Fruit fly (Drosophila melanogaster) whole organism, wandering third instar larva: ENCODE data around the gene Sirt7.
A peak's percentile ranks its signal among the peaks of the same experiment; 100 is the strongest.

Experiments
- Abd-B ChIP-seq: fragments of >200 bp; optimal IDR thresholded peaks from 2 replicates; lab custom pipeline; 2017; ENCODE audit warnings: missing biosample characterization, missing genetic modification characterization
- CG32264 ChIP-seq: fragments of 200-800 bp; sonication (Bioruptor generic); optimal IDR thresholded peaks from 2 replicates; lab custom pipeline; 2016; ENCODE audit warnings: missing biosample characterization, missing genetic modification characterization
- CG9705 ChIP-seq: fragments of 200-800 bp; sonication (Bioruptor generic); optimal IDR thresholded peaks from 2 replicates; lab custom pipeline; 2018; ENCODE audit warnings: missing biosample characterization, mild to moderate bottlenecking, missing genetic modification characterization
- CrebA ChIP-seq: fragments of 200-800 bp; sonication (Bioruptor generic); optimal IDR thresholded peaks from 2 replicates; lab custom pipeline; 2016; ENCODE audit warnings: missing biosample characterization, mild to moderate bottlenecking, missing genetic modification characterization, borderline replicate concordance
- Dfd ChIP-seq: fragments of >200 bp; optimal IDR thresholded peaks from 2 replicates; lab custom pipeline; 2017; ENCODE audit warnings: missing biosample characterization, missing genetic modification characterization
- Dif ChIP-seq: fragments of 200-275, 200-300 bp; sonication (Bioruptor generic); optimal IDR thresholded peaks from 2 replicates; lab custom pipeline; 2018; ENCODE audit warnings: missing biosample characterization, missing genetic modification characterization; ENCODE audit not compliant: partially characterized antibody
- GATAd ChIP-seq: sonication (Bioruptor generic); optimal IDR thresholded peaks from 2 replicates; lab custom pipeline; 2016; ENCODE audit warnings: missing biosample characterization, missing genetic modification characterization
- HLH106 ChIP-seq: fragments of 200-800 bp; optimal IDR thresholded peaks from 3 replicates; lab custom pipeline; 2019; ENCODE audit warnings: missing biosample characterization, mild to moderate bottlenecking, missing genetic modification characterization, moderate library complexity
- Hnf4 ChIP-seq: fragments of 200-800 bp; sonication (Bioruptor generic); optimal IDR thresholded peaks from 2 replicates; lab custom pipeline; 2016; ENCODE audit warnings: missing biosample characterization, mild to moderate bottlenecking, missing genetic modification characterization
- Hr78 ChIP-seq: fragments of >200 bp; optimal IDR thresholded peaks from 2 replicates; lab custom pipeline; 2017; ENCODE audit warnings: missing biosample characterization, missing genetic modification characterization
- Hr83 ChIP-seq: fragments of 200-300 bp; sonication (Bioruptor generic); optimal IDR thresholded peaks from 2 replicates; lab custom pipeline; 2016; ENCODE audit warnings: missing biosample characterization, mild to moderate bottlenecking, missing genetic modification characterization, moderate library complexity; ENCODE audit not compliant: poor library complexity, severe bottlenecking
- Jra ChIP-seq: sonication (Bioruptor generic); optimal IDR thresholded peaks from 2 replicates; lab custom pipeline; 2016; ENCODE audit warnings: missing biosample characterization, missing genetic modification characterization
- Mio ChIP-seq: sonication (Bioruptor generic); optimal IDR thresholded peaks from 2 replicates; lab custom pipeline; 2016; ENCODE audit warnings: missing biosample characterization, missing genetic modification characterization
- Myc ChIP-seq: fragments of >200 bp; optimal IDR thresholded peaks from 2 replicates; lab custom pipeline; 2017
- N ChIP-seq: fragments of >200 bp; optimal IDR thresholded peaks from 2 replicates; lab custom pipeline; 2018; ENCODE audit warnings: missing biosample characterization, missing external identifiers, missing genetic modification characterization
- OdsH ChIP-seq: fragments of 200-800 bp; sonication (Bioruptor generic); optimal IDR thresholded peaks from 2 replicates; lab custom pipeline; 2016; ENCODE audit warnings: missing biosample characterization, mild to moderate bottlenecking, missing genetic modification characterization
- Rel ChIP-seq, 2 experiments: fragments of 200-800 bp; sonication (Bioruptor generic) in 1 of 2; optimal IDR thresholded peaks; 2 replicates in 1 of 2; 3 replicates in 1 of 2; lab custom pipeline; 2016 to 2019; ENCODE audit warnings: mild to moderate bottlenecking in 2 of 2, missing biosample characterization in 2 of 2, missing genetic modification characterization in 2 of 2, moderate library complexity in 1 of 2
- Sp1 ChIP-seq: fragments of 200-800 bp; sonication (Bioruptor generic); optimal IDR thresholded peaks from 3 replicates; lab custom pipeline; 2019; ENCODE audit warnings: missing biosample characterization, mild to moderate bottlenecking, missing genetic modification characterization, moderate library complexity
- Vsx2 ChIP-seq: fragments of 200-300, 225-300 bp; sonication (Bioruptor generic); optimal IDR thresholded peaks from 2 replicates; lab custom pipeline; 2018; ENCODE audit warnings: missing biosample characterization, missing genetic modification characterization; ENCODE audit not compliant: partially characterized antibody
- br ChIP-seq: fragments of 200-800 bp; sonication (Bioruptor generic); optimal IDR thresholded peaks from 2 replicates; lab custom pipeline; 2016; ENCODE audit warnings: missing biosample characterization, missing genetic modification characterization
- brk ChIP-seq: fragments of 200-800 bp; sonication (Bioruptor generic); optimal IDR thresholded peaks from 2 replicates; lab custom pipeline; 2016; ENCODE audit warnings: missing biosample characterization, mild to moderate bottlenecking, missing genetic modification characterization
- dl ChIP-seq, 2 experiments: fragments of 175-275, 200-275 bp in 1 of 2; fragments of 200-275 bp in 1 of 2; sonication (Bioruptor generic); optimal IDR thresholded peaks; lab custom pipeline; 2018; ENCODE audit warnings: mild to moderate bottlenecking in 2 of 2, missing biosample characterization in 2 of 2, missing genetic modification characterization in 2 of 2, moderate library complexity in 2 of 2; ENCODE audit not compliant: partially characterized antibody in 2 of 2, insufficient read depth in 1 of 2
- dmrt93B ChIP-seq: fragments of 200-800 bp; sonication (Bioruptor generic); optimal IDR thresholded peaks from 2 replicates; lab custom pipeline; 2018; ENCODE audit warnings: missing biosample characterization, mild to moderate bottlenecking, missing genetic modification characterization
- dsf ChIP-seq: sonication (Bioruptor generic); optimal IDR thresholded peaks from 2 replicates; lab custom pipeline; 2016; ENCODE audit warnings: missing biosample characterization, missing genetic modification characterization, borderline replicate concordance
- ey ChIP-seq: fragments of 200-800 bp; sonication (Bioruptor generic); optimal IDR thresholded peaks from 2 replicates; lab custom pipeline; 2016; ENCODE audit warnings: missing biosample characterization, missing genetic modification characterization
- foxo ChIP-seq, 2 experiments: fragments of 200-800 bp; sonication (Bioruptor generic); optimal IDR thresholded peaks; 2 replicates in 1 of 2; 3 replicates in 1 of 2; lab custom pipeline; 2016 to 2017; ENCODE audit warnings: missing biosample characterization in 2 of 2, missing genetic modification characterization in 2 of 2
- fru ChIP-seq: fragments of 200-800 bp; sonication (Bioruptor generic); optimal IDR thresholded peaks from 3 replicates; lab custom pipeline; 2016; ENCODE audit warnings: missing biosample characterization, mild to moderate bottlenecking, missing genetic modification characterization
- h ChIP-seq: fragments of 200-800 bp; sonication (Bioruptor generic); optimal IDR thresholded peaks from 3 replicates; lab custom pipeline; 2016; ENCODE audit warnings: missing biosample characterization, mild to moderate bottlenecking, missing genetic modification characterization
- jim ChIP-seq: fragments of 175-275, 200-325 bp; sonication (Bioruptor generic); optimal IDR thresholded peaks from 2 replicates; lab custom pipeline; 2016; ENCODE audit warnings: missing biosample characterization, mild to moderate bottlenecking, missing genetic modification characterization
- lola ChIP-seq: fragments of >200 bp; optimal IDR thresholded peaks from 2 replicates; lab custom pipeline; 2017; ENCODE audit warnings: missing biosample characterization, missing genetic modification characterization
- pan ChIP-seq: fragments of >200 bp; optimal IDR thresholded peaks from 2 replicates; lab custom pipeline; 2017
- psq ChIP-seq: fragments of 200-800 bp; sonication (Bioruptor generic); optimal IDR thresholded peaks from 3 replicates; lab custom pipeline; 2017; ENCODE audit warnings: missing biosample characterization, mild to moderate bottlenecking, missing genetic modification characterization, moderate library complexity
- rgr ChIP-seq: fragments of 200-800 bp; sonication (Bioruptor generic); optimal IDR thresholded peaks from 3 replicates; lab custom pipeline; 2016; ENCODE audit warnings: missing biosample characterization, mild to moderate bottlenecking, missing genetic modification characterization
- sage ChIP-seq: fragments of 200-800 bp; sonication (Bioruptor generic); optimal IDR thresholded peaks from 2 replicates; lab custom pipeline; 2016; ENCODE audit warnings: missing biosample characterization, mild to moderate bottlenecking, missing genetic modification characterization
- sv ChIP-seq: fragments of 200-800 bp; sonication (Bioruptor generic); optimal IDR thresholded peaks from 3 replicates; lab custom pipeline; 2016; ENCODE audit warnings: missing biosample characterization, missing genetic modification characterization
- tai ChIP-seq: sonication (Bioruptor generic); optimal IDR thresholded peaks from 2 replicates; lab custom pipeline; 2016; ENCODE audit warnings: missing biosample characterization, missing genetic modification characterization
- usp ChIP-seq: fragments of >200 bp; optimal IDR thresholded peaks from 2 replicates; lab custom pipeline; 2017; ENCODE audit warnings: missing biosample characterization, missing genetic modification characterization
- woc ChIP-seq: sonication (Bioruptor generic); optimal IDR thresholded peaks from 2 replicates; lab custom pipeline; 2016; ENCODE audit warnings: missing biosample characterization, mild to moderate bottlenecking, missing genetic modification characterization

Gene Sirt7

dm6 chr3R:29064682-29065100, 9.0 kb downstream of the Sirt7 start:
- no peak for TF ChIP-seq Jra (GFP tag; lab: Kevin White, UChicago)
- no peak for TF ChIP-seq CrebA
- TF ChIP-seq Rel (GFP tag; optimal IDR thresholded peaks at IDR 0.05; lab: Kevin White, UChicago), result no peak
- TF ChIP-seq Rel (tag; optimal IDR thresholded peaks at IDR 0.05; lab: Kevin White, UChicago), result no peak
- no peak for TF ChIP-seq pan (lab: Kevin White, UChicago)
- TF ChIP-seq sv (GFP tag; lab: Kevin White, UChicago), result no peak
- TF ChIP-seq Dif, result peak; percentile 64
- no peak for TF ChIP-seq psq (GFP tag; lab: Kevin White, UChicago)
- TF ChIP-seq Hr78, result no peak
- TF ChIP-seq HLH106 (tag; lab: Kevin White, UChicago), result no peak
- no peak for TF ChIP-seq Dfd (GFP tag; lab: Kevin White, UChicago)
- TF ChIP-seq CG9705 (GFP tag; lab: Kevin White, UChicago), result no peak
- peak; percentile 57 for TF ChIP-seq br (GFP tag; lab: Kevin White, UChicago)
- TF ChIP-seq Myc (lab: Kevin White, UChicago), result no peak
- TF ChIP-seq dl (GFP tag; optimal IDR thresholded peaks at IDR 0.05; lab: Kevin White, UChicago; ENCODE audit: insufficient read depth in 1 of 2, partially characterized antibody in 2 of 2), result peak in 1 of 2 experiments; percentile 84
- peak; percentile 10 for TF ChIP-seq OdsH (GFP tag; lab: Kevin White, UChicago)
- peak; percentile 5 for TF ChIP-seq ey (GFP tag; lab: Kevin White, UChicago)
- TF ChIP-seq foxo (GFP tag; optimal IDR thresholded peaks at IDR 0.05; lab: Kevin White, UChicago), result peak in 1 of 2 experiments; percentile 37
- no peak for TF ChIP-seq N (GFP tag; lab: Kevin White, UChicago)
- TF ChIP-seq fru (GFP tag; lab: Kevin White, UChicago), result peak; percentile 54
- no peak for TF ChIP-seq Hr83
- no peak for TF ChIP-seq tai (GFP tag; lab: Kevin White, UChicago)
- TF ChIP-seq usp (GFP tag; lab: Kevin White, UChicago), result no peak
- TF ChIP-seq Abd-B (GFP tag; lab: Kevin White, UChicago), result no peak
- TF ChIP-seq dmrt93B (GFP tag; lab: Kevin White, UChicago), result no peak
- no peak for TF ChIP-seq Mio (GFP tag; lab: Kevin White, UChicago)
- no peak for TF ChIP-seq Vsx2 (GFP tag; lab: Kevin White, UChicago)
- TF ChIP-seq brk (GFP tag; lab: Kevin White, UChicago), result no peak
- peak; percentile 34 for TF ChIP-seq rgr (GFP tag; lab: Kevin White, UChicago)
- TF ChIP-seq h (GFP tag; lab: Kevin White, UChicago), result peak; percentile 32
- no peak for TF ChIP-seq Sp1
- TF ChIP-seq Hnf4 (GFP tag; lab: Kevin White, UChicago), result peak; percentile 18
- no peak for TF ChIP-seq jim
- no peak for TF ChIP-seq sage
- TF ChIP-seq GATAd, result no peak
- TF ChIP-seq woc (GFP tag; lab: Kevin White, UChicago), result no peak
- no peak for TF ChIP-seq dsf
- no peak for TF ChIP-seq CG32264 (GFP tag; lab: Kevin White, UChicago)
- TF ChIP-seq lola (GFP tag; lab: Kevin White, UChicago), result no peak

- TF ChIP-seq brk (GFP tag; lab: Kevin White, UChicago) (no peak), Hr83 (no peak), rgr (GFP tag; lab: Kevin White, UChicago) (no peak), fru (GFP tag; lab: Kevin White, UChicago) (no peak), Rel (GFP tag; optimal IDR thresholded peaks at IDR 0.05; lab: Kevin White, UChicago) (no peak), Rel (tag; optimal IDR thresholded peaks at IDR 0.05; lab: Kevin White, UChicago) (no peak), Dfd (GFP tag; lab: Kevin White, UChicago) (no peak), HLH106 (tag; lab: Kevin White, UChicago) (no peak), jim (no peak), psq (GFP tag; lab: Kevin White, UChicago) (no peak), Hr78 (no peak), GATAd (no peak), foxo (GFP tag; optimal IDR thresholded peaks at IDR 0.05; lab: Kevin White, UChicago) (no peak), Abd-B (GFP tag; lab: Kevin White, UChicago) (no peak), CG32264 (GFP tag; lab: Kevin White, UChicago) (no peak), Sp1 (no peak), Jra (GFP tag; lab: Kevin White, UChicago) (no peak), Myc (lab: Kevin White, UChicago) (no peak)
Observed at dm6 chr3R:29066285-29066684, 10.6 kb downstream of the Sirt7 start.
